Fruit fly (Drosophila melanogaster) whole organism, embryonic: ENCODE data around the gene Drs.
A peak's percentile ranks its signal among the peaks of the same experiment; 100 is the strongest.

Experiments used
- CG10209 ChIP-seq: fragments of 200-800 bp; sonication (Bioruptor generic); optimal IDR thresholded peaks from 3 replicates; lab custom pipeline; 2017; ENCODE audit warnings: missing biosample characterization, mild to moderate bottlenecking, missing genetic modification characterization, missing genetic modification reagents
- CG1024 ChIP-seq: fragments of 200-800 bp; sonication (Bioruptor generic); IDR thresholded peaks from 2 replicates; pipeline ENCODE4 v1.3.6; 2022; ENCODE audit warnings: missing biosample characterization, missing genetic modification characterization
- CG12104 ChIP-seq: fragments of 200-800 bp; sonication (Bioruptor generic); optimal IDR thresholded peaks from 3 replicates; lab custom pipeline; 2016; ENCODE audit warnings: missing biosample characterization, missing genetic modification characterization
- CG12236 ChIP-seq: fragments of 200-800 bp; sonication (Bioruptor generic); optimal IDR thresholded peaks from 2 replicates; lab custom pipeline; 2016; ENCODE audit warnings: missing biosample characterization, missing genetic modification characterization
- CG13287 ChIP-seq: fragments of 200-800 bp; sonication (Bioruptor generic); IDR thresholded peaks from 2 replicates; pipeline ENCODE4 v1.3.6; 2022; ENCODE audit warnings: missing biosample characterization, missing genetic modification characterization; ENCODE audit not compliant: partially characterized antibody
- CG13775 ChIP-seq: fragments of 200-800 bp; sonication (Bioruptor generic); optimal IDR thresholded peaks from 3 replicates; lab custom pipeline; 2017; ENCODE audit warnings: missing biosample characterization, mild to moderate bottlenecking, missing genetic modification characterization
- CG14667 ChIP-seq: fragments of 200-800 bp; sonication (Bioruptor generic); IDR thresholded peaks from 2 replicates; pipeline ENCODE4 v1.3.6; 2022; ENCODE audit warnings: missing biosample characterization, missing genetic modification characterization
- CG14710 ChIP-seq: fragments of 200-800 bp; sonication (Bioruptor generic); optimal IDR thresholded peaks from 3 replicates; lab custom pipeline; 2019; ENCODE audit warnings: missing biosample characterization, mild to moderate bottlenecking, missing genetic modification characterization, moderate library complexity
- CG15269 ChIP-seq: fragments of 200-800 bp; sonication (Bioruptor generic); optimal IDR thresholded peaks from 2 replicates; lab custom pipeline; 2018; ENCODE audit warnings: missing biosample characterization, mild to moderate bottlenecking, missing genetic modification characterization, moderate library complexity
- CG15601 ChIP-seq: fragments of 200-800 bp; sonication (Bioruptor generic); optimal IDR thresholded peaks from 3 replicates; lab custom pipeline; 2019; ENCODE audit warnings: missing biosample characterization, mild to moderate bottlenecking, missing genetic modification characterization, moderate library complexity
- CG17328 ChIP-seq: fragments of 200-800 bp; sonication (Bioruptor generic); IDR thresholded peaks from 2 replicates; pipeline ENCODE4 v1.3.6; 2022; ENCODE audit warnings: missing biosample characterization, missing genetic modification characterization
- CG17361 ChIP-seq: fragments of 200-800 bp; sonication (Bioruptor generic); IDR thresholded peaks from 3 replicates; pipeline ENCODE4 v1.3.6; 2022; ENCODE audit warnings: missing biosample characterization, missing genetic modification characterization
- CG2116 ChIP-seq: fragments of 200-800 bp; sonication (Bioruptor generic); optimal IDR thresholded peaks from 3 replicates; lab custom pipeline; 2018; ENCODE audit warnings: missing biosample characterization, mild to moderate bottlenecking, missing genetic modification characterization
- CG3163 ChIP-seq: fragments of 200-800 bp; sonication (Bioruptor generic); optimal IDR thresholded peaks from 3 replicates; lab custom pipeline; 2016; ENCODE audit warnings: missing biosample characterization, missing genetic modification characterization
- CG32767 ChIP-seq: fragments of 200-800 bp; sonication (Bioruptor generic); IDR thresholded peaks from 2 replicates; pipeline ENCODE4 v1.3.6; 2022; ENCODE audit warnings: missing biosample characterization, missing genetic modification characterization
- CG4328 ChIP-seq: fragments of 200-800 bp; sonication (Bioruptor generic); optimal IDR thresholded peaks from 3 replicates; lab custom pipeline; 2017; ENCODE audit warnings: missing biosample characterization, missing genetic modification reagents, missing genetic modification characterization
- CG9797 ChIP-seq: fragments of 200-800 bp; sonication (Bioruptor generic); optimal IDR thresholded peaks from 3 replicates; lab custom pipeline; 2018; ENCODE audit warnings: missing biosample characterization, mild to moderate bottlenecking, missing genetic modification characterization
- CTCF ChIP-seq: fragments of 200-800 bp; sonication (Bioruptor generic); optimal IDR thresholded peaks from 2 replicates; lab custom pipeline; 2017; ENCODE audit warnings: missing biosample characterization, mild to moderate bottlenecking, missing genetic modification characterization, moderate library complexity
- Drgx ChIP-seq: fragments of 200-800 bp; sonication (Bioruptor generic); IDR thresholded peaks from 2 replicates; pipeline ENCODE4 v1.3.6; 2022; ENCODE audit warnings: missing biosample characterization, missing genetic modification characterization
- Eip74EF ChIP-seq, 2 experiments: fragments of 200-800 bp in 1 of 2; fragments of >200 bp in 1 of 2; sonication (Bioruptor generic) in 1 of 2; optimal IDR thresholded peaks; 2 replicates each; lab custom pipeline; 2017 to 2019; ENCODE audit warnings: missing biosample characterization in 2 of 2, missing genetic modification characterization in 2 of 2, mild to moderate bottlenecking in 1 of 2, moderate library complexity in 1 of 2
- Ets65A ChIP-seq: fragments of 200-800 bp; sonication (Bioruptor generic); peaks from one replicate; lab custom pipeline; 2016; ENCODE audit warnings: missing biosample characterization, missing genetic modification characterization
- GATAe ChIP-seq: fragments of 200-800 bp; sonication (Bioruptor generic); conservative IDR thresholded peaks from 2 replicates; pipeline ENCODE4 v1.3.6; 2022; ENCODE audit warnings: missing biosample characterization, missing genetic modification characterization
- Hmr ChIP-seq: fragments of 200-800 bp; sonication (Bioruptor generic); optimal IDR thresholded peaks from 3 replicates; lab custom pipeline; 2017; ENCODE audit warnings: mild to moderate bottlenecking, missing biosample characterization, missing genetic modification reagents, missing genetic modification characterization
- Taf1 ChIP-seq: fragments of 200-800 bp; sonication (Bioruptor generic); IDR thresholded peaks from 2 replicates; pipeline ENCODE4 v1.3.6; 2022; ENCODE audit warnings: missing biosample characterization, missing genetic modification characterization
- YL-1 ChIP-seq: fragments of 200-800 bp; sonication (Bioruptor generic); optimal IDR thresholded peaks from 3 replicates; lab custom pipeline; 2017; ENCODE audit warnings: missing biosample characterization, mild to moderate bottlenecking, missing genetic modification characterization
- crp ChIP-seq, 2 experiments: fragments of 200-800 bp; sonication (Bioruptor generic); optimal IDR thresholded peaks; 2 replicates in 1 of 2; 3 replicates in 1 of 2; lab custom pipeline; 2017; ENCODE audit warnings: missing biosample characterization in 2 of 2, missing genetic modification characterization in 2 of 2, mild to moderate bottlenecking in 1 of 2, moderate library complexity in 1 of 2
- ewg ChIP-seq: fragments of 200-800 bp; sonication (Bioruptor generic); optimal IDR thresholded peaks from 3 replicates; lab custom pipeline; 2017; ENCODE audit warnings: mild to moderate bottlenecking, missing biosample characterization, missing genetic modification reagents, missing genetic modification characterization
- fd102C ChIP-seq: fragments of 200-800 bp; sonication (Bioruptor generic); optimal IDR thresholded peaks from 2 replicates; lab custom pipeline; 2018; ENCODE audit warnings: missing biosample characterization, mild to moderate bottlenecking, missing genetic modification characterization, moderate library complexity
- fu2 ChIP-seq: fragments of 200-800 bp; sonication (Bioruptor generic); optimal IDR thresholded peaks from 2 replicates; lab custom pipeline; 2016; ENCODE audit warnings: missing biosample characterization, missing genetic modification characterization
- gce ChIP-seq: fragments of 200-800 bp; sonication (Bioruptor generic); IDR thresholded peaks from 3 replicates; pipeline ENCODE4 v1.3.6; 2022; ENCODE audit warnings: missing biosample characterization, missing genetic modification characterization
- hb ChIP-seq: fragments of 200-800 bp; sonication (Bioruptor generic); IDR thresholded peaks from 3 replicates; pipeline ENCODE4 v1.3.6; 2022; ENCODE audit warnings: missing biosample characterization, missing genetic modification characterization; ENCODE audit not compliant: partially characterized antibody
- jigr1 ChIP-seq: fragments of 200-800 bp; sonication (Bioruptor generic); IDR thresholded peaks from 3 replicates; pipeline ENCODE4 v1.3.6; 2022; ENCODE audit warnings: missing biosample characterization, missing genetic modification characterization
- kni ChIP-seq: fragments of 200-800 bp; sonication (Bioruptor generic); optimal IDR thresholded peaks from 3 replicates; lab custom pipeline; 2017; ENCODE audit warnings: mild to moderate bottlenecking, missing biosample characterization, missing genetic modification reagents, missing genetic modification characterization
- lola ChIP-seq, 3 experiments: fragments of >200 bp in 2 of 3; fragments of 200-800 bp in 1 of 3; sonication (Bioruptor generic) in 1 of 3; optimal IDR thresholded peaks; 2 replicates each; lab custom pipeline; 2017 to 2019; ENCODE audit warnings: missing biosample characterization in 3 of 3, missing genetic modification characterization in 3 of 3, mild to moderate bottlenecking in 1 of 3, moderate library complexity in 1 of 3
- nau ChIP-seq: fragments of 200-800 bp; sonication (Bioruptor generic); optimal IDR thresholded peaks from 3 replicates; lab custom pipeline; 2017; ENCODE audit warnings: missing biosample characterization, mild to moderate bottlenecking, missing genetic modification characterization, missing genetic modification reagents
- nerfin-1 ChIP-seq: fragments of 200-800 bp; sonication (Bioruptor generic); optimal IDR thresholded peaks from 3 replicates; lab custom pipeline; 2019; ENCODE audit warnings: missing biosample characterization, mild to moderate bottlenecking, missing genetic modification characterization, moderate library complexity
- nerfin-2 ChIP-seq: fragments of 200-800 bp; sonication (Bioruptor generic); IDR thresholded peaks from 2 replicates; pipeline ENCODE4 v1.3.6; 2022; ENCODE audit warnings: missing biosample characterization, missing genetic modification characterization; ENCODE audit not compliant: partially characterized antibody
- p53 ChIP-seq: fragments of 200-800 bp; sonication (Bioruptor generic); optimal IDR thresholded peaks from 2 replicates; lab custom pipeline; 2016; ENCODE audit warnings: missing biosample characterization, missing genetic modification characterization
- pho ChIP-seq: fragments of 200-800 bp; sonication (Bioruptor generic); optimal IDR thresholded peaks from 2 replicates; lab custom pipeline; 2016; ENCODE audit warnings: missing biosample characterization, missing genetic modification characterization
- phol ChIP-seq: fragments of 200-800 bp; sonication (Bioruptor generic); optimal IDR thresholded peaks from 3 replicates; lab custom pipeline; 2018; ENCODE audit warnings: missing biosample characterization, mild to moderate bottlenecking, missing genetic modification characterization, moderate library complexity
- sd ChIP-seq: fragments of 200-800 bp; sonication (Bioruptor generic); optimal IDR thresholded peaks from 3 replicates; lab custom pipeline; 2018; ENCODE audit warnings: missing biosample characterization, mild to moderate bottlenecking, missing genetic modification characterization, moderate library complexity
- seq ChIP-seq: fragments of 200-800 bp; sonication (Bioruptor generic); IDR thresholded peaks from 2 replicates; pipeline ENCODE4 v1.3.6; 2022; ENCODE audit warnings: missing biosample characterization, missing genetic modification characterization
- tin ChIP-seq: fragments of 200-800 bp; sonication (Bioruptor generic); optimal IDR thresholded peaks from 3 replicates; lab custom pipeline; 2016; ENCODE audit warnings: missing biosample characterization, missing genetic modification characterization
- tio ChIP-seq: fragments of 200-800 bp; sonication (Bioruptor generic); optimal IDR thresholded peaks from 2 replicates; lab custom pipeline; 2017; ENCODE audit warnings: missing biosample characterization, missing genetic modification characterization, inconsistent platforms
- twi ChIP-seq: fragments of 200-800 bp; optimal IDR thresholded peaks from 2 replicates; lab custom pipeline; 2019; ENCODE audit warnings: missing biosample characterization, mild to moderate bottlenecking, missing genetic modification characterization, moderate library complexity
- zf30C ChIP-seq: fragments of 200-800 bp; sonication (Bioruptor generic); optimal IDR thresholded peaks from 3 replicates; lab custom pipeline; 2018; ENCODE audit warnings: missing biosample characterization, mild to moderate bottlenecking, missing genetic modification characterization
- zfh2 ChIP-seq: fragments of 200-800 bp; sonication (Bioruptor generic); optimal IDR thresholded peaks from 2 replicates; lab custom pipeline; 2016; ENCODE audit warnings: missing biosample characterization, missing genetic modification characterization

Gene Drs

dm6 chr3L:3325925-3326903, 43.1 kb upstream of the Drs start, which contains the start of gene Gtpx (continued):
- TF ChIP-seq CG4328 (GFP tag; lab: Kevin White, UChicago) = peak; percentile 18
- peak; percentile 6 for TF ChIP-seq ewg
- peak; percentile 31 for TF ChIP-seq p53
- no peak for TF ChIP-seq nerfin-2 (GFP tag; lab: Robert Waterston, UW)
- no peak for TF ChIP-seq fd102C
- TF ChIP-seq tio = no peak
- TF ChIP-seq seq (GFP tag; lab: Robert Waterston, UW) = no peak
- TF ChIP-seq CG17328 (GFP tag; lab: Robert Waterston, UW) = 0 out of 2 replicates have a peak, but pooled peaks have one; percentile 41
- TF ChIP-seq YL-1 (GFP tag; lab: Kevin White, UChicago) = peak; percentile 75
- peak; percentile 65 for TF ChIP-seq CG14710 (tag; lab: Kevin White, UChicago)
- peak in 1 of 2 experiments; percentile 22 for TF ChIP-seq crp (GFP tag; optimal IDR thresholded peaks at IDR 0.05; lab: Kevin White, UChicago)
- TF ChIP-seq CG12104 (GFP tag; lab: Kevin White, UChicago) = no peak
- TF ChIP-seq CG12236 (GFP tag; lab: Kevin White, UChicago) = no peak
- no peak for TF ChIP-seq CG32767 (GFP tag; lab: Robert Waterston, UW)
- no peak for TF ChIP-seq zf30C (GFP tag; lab: Kevin White, UChicago)
- peak; percentile 9 for TF ChIP-seq nerfin-1 (tag; lab: Kevin White, UChicago)
- TF ChIP-seq Drgx (GFP tag; lab: Robert Waterston, UW) = 0 out of 2 replicates have a peak, but pooled peaks have one; percentile 24
- peak; percentile 17; the same call in 1 of the 2 replicates for TF ChIP-seq CG1024 (GFP tag; lab: Robert Waterston, UW)
- TF ChIP-seq lola (GFP tag; optimal IDR thresholded peaks at IDR 0.05; lab: Kevin White, UChicago) = peak in 1 of 3 experiments; percentile 45
- TF ChIP-seq nau = no peak
- TF ChIP-seq zfh2 (GFP tag; lab: Kevin White, UChicago) = peak; percentile 60
- no peak for TF ChIP-seq Taf1 (GFP tag; lab: Robert Waterston, UW)
- TF ChIP-seq fu2 (GFP tag; lab: Kevin White, UChicago) = peak; percentile 11
- TF ChIP-seq CG13775 = peak; percentile 48
- peak; percentile 11 for TF ChIP-seq Ets65A
- peak; percentile 66; the same call in 2 of the 3 replicates for TF ChIP-seq CG17361 (GFP tag; lab: Robert Waterston, UW)
- TF ChIP-seq twi = peak; percentile 23
- peak; percentile 48 for TF ChIP-seq CG2116 (GFP tag; lab: Kevin White, UChicago)
- peak; percentile 87 for TF ChIP-seq CG9797
- TF ChIP-seq sd (tag; lab: Kevin White, UChicago) = no peak
- peak; percentile 57 for TF ChIP-seq phol
- no peak for TF ChIP-seq Eip74EF (GFP tag; optimal IDR thresholded peaks at IDR 0.05; lab: Kevin White, UChicago)
- no peak for TF ChIP-seq GATAe (GFP tag; lab: Robert Waterston, UW)
- peak; percentile 21 for TF ChIP-seq CG3163
- peak; percentile 13 for TF ChIP-seq tin (GFP tag; lab: Kevin White, UChicago)
- TF ChIP-seq pho (GFP tag; lab: Kevin White, UChicago) = peak; percentile 54
- no peak for TF ChIP-seq hb (GFP tag; lab: Robert Waterston, UW)
- peak; percentile 56 for TF ChIP-seq Hmr
- TF ChIP-seq CG15601 = peak; percentile 48
- TF ChIP-seq CG13287 (GFP tag; lab: Robert Waterston, UW) = peak; percentile 38; the same call in 1 of the 2 replicates
- TF ChIP-seq CG14667 (GFP tag; lab: Robert Waterston, UW) = no peak
- TF ChIP-seq CTCF (GFP tag; lab: Kevin White, UChicago) = no peak
- peak; percentile 32 for TF ChIP-seq kni (GFP tag; lab: Kevin White, UChicago)
- peak; percentile 25 for TF ChIP-seq CG10209 (GFP tag; lab: Kevin White, UChicago)
- TF ChIP-seq gce (GFP tag; lab: Robert Waterston, UW) = no peak
- TF ChIP-seq CG15269 (tag; lab: Kevin White, UChicago) = peak; percentile 26
- TF ChIP-seq jigr1 (GFP tag; lab: Robert Waterston, UW) = no peak
